Worm (Caenorhabditis elegans) whole organism, young adult: ENCODE data around the gene M110.7.

Experiments
- B0019.2 ChIP-seq: fragments of 200-800 bp; sonication (Bioruptor generic); conservative IDR thresholded peaks from 2 replicates; pipeline ENCODE4 v1.3.6; 2022; ENCODE audit warnings: missing genetic modification reagents, missing genetic modification characterization, missing compliant biosample characterization
- D2030.7 ChIP-seq: fragments of 200-800 bp; sonication (Bioruptor generic); IDR thresholded peaks from 2 replicates; pipeline ENCODE4 v1.3.6; 2022; ENCODE audit warnings: missing genetic modification reagents, missing genetic modification characterization, missing compliant biosample characterization
- F33H1.4 ChIP-seq: fragments of 200-800 bp; sonication (Bioruptor generic); IDR thresholded peaks from 2 replicates; pipeline ENCODE4 v1.3.6; 2022; ENCODE audit warnings: missing genetic modification reagents, missing genetic modification characterization, missing compliant biosample characterization
- F37B4.10 ChIP-seq: fragments of 200-800 bp; sonication (Bioruptor generic); IDR thresholded peaks from 2 replicates; pipeline ENCODE4 v1.3.6; 2022; ENCODE audit warnings: missing genetic modification characterization, missing compliant biosample characterization
- F57C9.4 ChIP-seq: sonication (generic microtip); optimal IDR thresholded peaks from 2 replicates; lab custom pipeline; 2017; ENCODE audit warnings: mild to moderate bottlenecking, missing genetic modification characterization, missing compliant biosample characterization
- Y67H2A.10 ChIP-seq: fragments of 200-800 bp; sonication (Bioruptor generic); conservative IDR thresholded peaks from 2 replicates; pipeline ENCODE4 v1.3.6; 2022; ENCODE audit warnings: missing genetic modification reagents, missing genetic modification characterization, missing compliant biosample characterization
- Y79H2A.3 ChIP-seq: fragments of 200-800 bp; sonication (Bioruptor generic); conservative IDR thresholded peaks from 2 replicates; pipeline ENCODE4 v1.3.6; 2022; ENCODE audit warnings: missing genetic modification reagents, missing genetic modification characterization, missing compliant biosample characterization
- athp-1 ChIP-seq: sonication (generic microtip); optimal IDR thresholded peaks from 2 replicates; lab custom pipeline; 2017; ENCODE audit warnings: mild to moderate bottlenecking, missing genetic modification characterization, missing compliant biosample characterization
- attf-6 ChIP-seq: fragments of 200-800 bp; sonication (Bioruptor generic); IDR thresholded peaks from 2 replicates; pipeline ENCODE4 v1.3.6; 2022; ENCODE audit warnings: missing genetic modification reagents, missing genetic modification characterization, missing compliant biosample characterization
- ceh-40 ChIP-seq: fragments of 200-800 bp; sonication (Bioruptor generic); IDR thresholded peaks from 2 replicates; pipeline ENCODE4 v1.3.6; 2022; ENCODE audit warnings: missing genetic modification characterization, missing compliant biosample characterization
- ceh-91 ChIP-seq: fragments of 200-800 bp; sonication (Bioruptor generic); IDR thresholded peaks from 2 replicates; pipeline ENCODE4 v1.3.6; 2022; ENCODE audit warnings: missing genetic modification reagents, missing genetic modification characterization, missing compliant biosample characterization
- dox-1 ChIP-seq: fragments of 200-800 bp; sonication (Bioruptor generic); IDR thresholded peaks from 2 replicates; pipeline ENCODE4 v1.3.6; 2022; ENCODE audit warnings: missing genetic modification reagents, missing genetic modification characterization, missing compliant biosample characterization
- dpl-1 ChIP-seq: fragments of 150-350 bp; optimal IDR thresholded peaks from 2 replicates; lab custom pipeline; 2014; ENCODE audit warnings: missing biosample characterization, missing genetic modification reagents, missing genetic modification characterization
- efl-1 ChIP-seq: fragments of 150-350 bp; optimal IDR thresholded peaks from 2 replicates; lab custom pipeline; 2014; ENCODE audit warnings: missing biosample characterization, missing genetic modification reagents, missing genetic modification characterization
- egl-44 ChIP-seq: fragments of 200-800 bp; sonication (Bioruptor generic); IDR thresholded peaks from 2 replicates; pipeline ENCODE4 v1.3.6; 2022; ENCODE audit warnings: missing genetic modification reagents, missing genetic modification characterization, missing compliant biosample characterization
- him-1 ChIP-seq: sonication (generic microtip); optimal IDR thresholded peaks from 2 replicates; lab custom pipeline; 2016; ENCODE audit warnings: missing genotype, missing genetic modification reagents, missing genetic modification characterization, missing compliant biosample characterization
- hlh-12 ChIP-seq: sonication (generic microtip); optimal IDR thresholded peaks from 2 replicates; lab custom pipeline; 2016; ENCODE audit warnings: missing genetic modification characterization, missing compliant biosample characterization
- let-526 ChIP-seq: fragments of 200-800 bp; sonication (Bioruptor generic); IDR thresholded peaks from 2 replicates; pipeline ENCODE4 v1.3.6; 2022; ENCODE audit warnings: missing genetic modification reagents, missing genetic modification characterization, missing compliant biosample characterization
- let-607 ChIP-seq, 2 experiments: fragments of 200-800 bp in 1 of 2; sonication (Bioruptor generic) in 1 of 2; sonication (generic microtip) in 1 of 2; optimal IDR thresholded peaks; 2 replicates each; lab custom pipeline; 2016 to 2018; ENCODE audit warnings: mild to moderate bottlenecking in 2 of 2, missing compliant biosample characterization in 2 of 2, missing genetic modification characterization in 2 of 2, moderate library complexity in 2 of 2, missing genotype in 1 of 2
- lin-26 ChIP-seq: fragments of 200-800 bp; sonication (Bioruptor generic); IDR thresholded peaks from 2 replicates; pipeline ENCODE4 v1.3.6; 2022; ENCODE audit warnings: missing genetic modification reagents, missing genetic modification characterization, missing compliant biosample characterization
- lin-54 ChIP-seq: fragments of 200-800 bp; sonication (Bioruptor generic); optimal IDR thresholded peaks from 2 replicates; lab custom pipeline; 2018; ENCODE audit warnings: mild to moderate bottlenecking, missing genetic modification characterization, missing compliant biosample characterization
- lsl-1 ChIP-seq: fragments of 200-800 bp; sonication (Bioruptor generic); optimal IDR thresholded peaks from 2 replicates; lab custom pipeline; 2018; ENCODE audit warnings: mild to moderate bottlenecking, missing genetic modification characterization, moderate library complexity, missing compliant biosample characterization
- madf-10 ChIP-seq: sonication (generic microtip); optimal IDR thresholded peaks from 2 replicates; lab custom pipeline; 2016; ENCODE audit warnings: mild to moderate bottlenecking, missing genetic modification characterization, missing compliant biosample characterization
- madf-3 ChIP-seq: fragments of 200-800 bp; sonication (Bioruptor generic); IDR thresholded peaks from 2 replicates; pipeline ENCODE4 v1.3.6; 2022; ENCODE audit warnings: missing genetic modification reagents, missing genetic modification characterization, missing compliant biosample characterization
- madf-6 ChIP-seq: fragments of 200-800 bp; sonication (Bioruptor generic); IDR thresholded peaks from 2 replicates; pipeline ENCODE4 v1.3.6; 2022; ENCODE audit warnings: missing genetic modification reagents, missing genetic modification characterization, missing compliant biosample characterization
- madf-8 ChIP-seq: fragments of 200-800 bp; sonication (Bioruptor generic); conservative IDR thresholded peaks from 2 replicates; pipeline ENCODE4 v1.3.6; 2022; ENCODE audit warnings: missing genetic modification reagents, missing genetic modification characterization, missing compliant biosample characterization
- mcd-1 ChIP-seq: fragments of 200-800 bp; sonication (Bioruptor generic); IDR thresholded peaks from 2 replicates; pipeline ENCODE4 v1.3.6; 2022; ENCODE audit warnings: missing genetic modification reagents, missing genetic modification characterization, missing compliant biosample characterization
- mes-4 ChIP-seq: sonication (generic microtip); optimal IDR thresholded peaks from 2 replicates; lab custom pipeline; 2016; ENCODE audit warnings: missing genotype, missing genetic modification characterization, missing compliant biosample characterization
- mxl-1 ChIP-seq: sonication (generic microtip); optimal IDR thresholded peaks from 2 replicates; lab custom pipeline; 2016; ENCODE audit warnings: missing genetic modification characterization, missing compliant biosample characterization
- nfya-2 ChIP-seq: fragments of 200-800 bp; sonication (Bioruptor generic); IDR thresholded peaks from 2 replicates; pipeline ENCODE4 v1.3.6; 2022; ENCODE audit warnings: missing genetic modification reagents, missing genetic modification characterization, missing compliant biosample characterization
- nhr-27 ChIP-seq: fragments of 200-800 bp; sonication (Bioruptor generic); optimal IDR thresholded peaks from 2 replicates; lab custom pipeline; 2018; ENCODE audit warnings: mild to moderate bottlenecking, missing genetic modification characterization, moderate library complexity, missing compliant biosample characterization
- repo-1 ChIP-seq: sonication (generic microtip); optimal IDR thresholded peaks from 2 replicates; lab custom pipeline; 2017; ENCODE audit warnings: mild to moderate bottlenecking, missing genetic modification characterization, missing compliant biosample characterization
- snpc-1.1 ChIP-seq: sonication (generic microtip); optimal IDR thresholded peaks from 2 replicates; lab custom pipeline; 2017; ENCODE audit warnings: missing genetic modification characterization, mild to moderate bottlenecking, missing compliant biosample characterization, antibody characterized with exemption, moderate library complexity, missing genotype, missing genetic modification reagents; ENCODE audit not compliant: insufficient read depth
- snpc-3.4 ChIP-seq: sonication (generic microtip); optimal IDR thresholded peaks from 2 replicates; lab custom pipeline; 2017; ENCODE audit warnings: missing genetic modification characterization, mild to moderate bottlenecking, missing compliant biosample characterization, antibody characterized with exemption, moderate library complexity, missing genotype, missing genetic modification reagents
- snpc-4 ChIP-seq, 5 experiments: fragments of 150-350 bp in 1 of 5; sonication (generic microtip) in 4 of 5; optimal IDR thresholded peaks; 2 replicates each; lab custom pipeline; 2014 to 2018; ENCODE audit warnings: missing genetic modification characterization in 5 of 5, missing biosample characterization in 3 of 5, antibody characterized with exemption in 2 of 5, mild to moderate bottlenecking in 2 of 5, missing compliant biosample characterization in 2 of 5, missing genotype in 2 of 5, moderate library complexity in 2 of 5, missing genetic modification reagents in 1 of 5
- tlf-1 ChIP-seq: fragments of 200-800 bp; sonication (Bioruptor generic); optimal IDR thresholded peaks from 2 replicates; lab custom pipeline; 2018; ENCODE audit warnings: mild to moderate bottlenecking, missing genetic modification characterization, missing compliant biosample characterization
- unc-62 ChIP-seq: fragments of 150-350 bp; optimal IDR thresholded peaks from 2 replicates; lab custom pipeline; 2014; ENCODE audit warnings: missing biosample characterization, missing genetic modification reagents, missing genetic modification characterization
- xnd-1 ChIP-seq: sonication (generic microtip); optimal IDR thresholded peaks from 2 replicates; lab custom pipeline; 2016; ENCODE audit warnings: missing genotype, missing genetic modification reagents, missing genetic modification characterization, missing compliant biosample characterization
- zfh-2 ChIP-seq: fragments of 200-800 bp; sonication (Bioruptor generic); conservative IDR thresholded peaks from 2 replicates; pipeline ENCODE4 v1.3.6; 2022; ENCODE audit warnings: missing genetic modification reagents, missing genetic modification characterization, missing compliant biosample characterization
- zim-3 ChIP-seq: sonication (generic microtip); optimal IDR thresholded peaks from 2 replicates; lab custom pipeline; 2017; ENCODE audit warnings: mild to moderate bottlenecking, missing genetic modification characterization, moderate library complexity, missing compliant biosample characterization
- ztf-18 ChIP-seq: sonication (generic microtip); optimal IDR thresholded peaks from 2 replicates; lab custom pipeline; 2016; ENCODE audit warnings: missing genotype, mild to moderate bottlenecking, missing genetic modification characterization, missing compliant biosample characterization
- ztf-26 ChIP-seq: sonication (generic microtip); optimal IDR thresholded peaks from 2 replicates; lab custom pipeline; 2017; ENCODE audit warnings: missing genetic modification characterization, missing compliant biosample characterization
- ztf-28 ChIP-seq: fragments of 200-800 bp; sonication (Bioruptor generic); IDR thresholded peaks from 2 replicates; pipeline ENCODE4 v1.3.6; 2022; ENCODE audit warnings: missing genetic modification reagents, missing genetic modification characterization, missing compliant biosample characterization
- ztf-3 ChIP-seq: fragments of 200-800 bp; sonication (Bioruptor generic); optimal IDR thresholded peaks from 2 replicates; lab custom pipeline; 2018; ENCODE audit warnings: mild to moderate bottlenecking, missing genetic modification characterization, missing compliant biosample characterization

The M110.7 gene

ce11 chrII:8249710-8250109 lies 17.1 kb downstream of the M110.7 start:
- TF ChIP-seq ztf-3 (GFP tag; lab: Kevin White, UChicago) (no peak), hlh-12 (tag; lab: Kevin White, UChicago) (no peak), repo-1 (tag; lab: Kevin White, UChicago) (no peak), F37B4.10 (GFP tag; lab: Robert Waterston, UW) (no peak), let-607 (tag; optimal IDR thresholded peaks at IDR 0.05; lab: Kevin White, UChicago) (no peak)

ce11 chrII:8253160-8253793 lies 20.7 kb downstream of the M110.7 start, which contains the start of gene F35C11.5:
F35C11.5 (plus strand) TSS chrII:8253743.
- TF ChIP-seq snpc-1.1 (tag; lab: Kevin White, UChicago) (no peak), lsl-1 (peak; percentile 93), F37B4.10 (GFP tag; lab: Robert Waterston, UW) (no peak), zfh-2 (GFP tag; lab: Robert Waterston, UW) (no peak), Y67H2A.10 (GFP tag; lab: Robert Waterston, UW) (no peak), hlh-12 (tag; lab: Kevin White, UChicago) (no peak), ztf-18 (tag; lab: Kevin White, UChicago) (no peak), lin-54 (peak; percentile 48), zim-3 (tag; lab: Kevin White, UChicago) (no peak), repo-1 (tag; lab: Kevin White, UChicago) (no peak), nfya-2 (no peak), dox-1 (GFP tag; lab: Robert Waterston, UW) (peak; percentile 21; the same call in 1 of the 2 replicates), dpl-1 (peak; percentile 66), Y79H2A.3 (GFP tag; lab: Robert Waterston, UW) (no peak), F33H1.4 (GFP tag; lab: Robert Waterston, UW) (peak; percentile 67), D2030.7 (GFP tag; lab: Robert Waterston, UW) (peak; percentile 39; the same call in 1 of the 2 replicates), madf-8 (peak; percentile 75), mes-4 (tag; lab: Kevin White, UChicago) (no peak), ztf-26 (tag; lab: Kevin White, UChicago) (no peak), madf-10 (tag; lab: Kevin White, UChicago) (no peak), madf-3 (GFP tag; lab: Robert Waterston, UW) (no peak), ceh-91 (GFP tag; lab: Robert Waterston, UW) (peak; percentile 79), let-526 (GFP tag; lab: Robert Waterston, UW) (no peak), him-1 (tag; lab: Kevin White, UChicago) (peak; percentile 13), tlf-1 (no peak), F57C9.4 (tag; lab: Kevin White, UChicago) (no peak), efl-1 (peak; percentile 86), madf-6 (peak; percentile 92), xnd-1 (peak; percentile 88), B0019.2 (GFP tag; lab: Robert Waterston, UW) (peak; percentile 45; the same call in 1 of the 2 replicates), snpc-4 (GFP tag; optimal IDR thresholded peaks at IDR 0.05; lab: Kevin White, UChicago) (no peak), snpc-4 (tag; optimal IDR thresholded peaks at IDR 0.05; lab: Kevin White, UChicago) (no peak), snpc-3.4 (tag; lab: Kevin White, UChicago) (peak; percentile 29)

- TF ChIP-seq athp-1 (tag; lab: Kevin White, UChicago) (no peak), nhr-27 (tag; lab: Kevin White, UChicago) (no peak), ztf-18 (tag; lab: Kevin White, UChicago) (no peak), ztf-28 (GFP tag; lab: Robert Waterston, UW) (no peak), mxl-1 (tag; lab: Kevin White, UChicago) (no peak), lin-26 (no peak), snpc-3.4 (tag; lab: Kevin White, UChicago) (no peak), egl-44 (GFP tag; lab: Robert Waterston, UW) (no peak), zfh-2 (GFP tag; lab: Robert Waterston, UW) (no peak), dox-1 (GFP tag; lab: Robert Waterston, UW) (no peak), unc-62 (no peak), ceh-40 (no peak), attf-6 (no peak), mcd-1 (no peak), lsl-1 (no peak), madf-3 (GFP tag; lab: Robert Waterston, UW) (no peak)
- TF ChIP-seq, all 124 proteins: peak for 0
These were observed 23.4 kb downstream of the M110.7 start, which contains the start of gene F35C11.7 for ce11 chrII:8256013-8256412. F35C11.7 (plus strand) TSS chrII:8256313.
